Worm (Caenorhabditis elegans): ENCODE measurements around the gene M60.4.

DNA sequence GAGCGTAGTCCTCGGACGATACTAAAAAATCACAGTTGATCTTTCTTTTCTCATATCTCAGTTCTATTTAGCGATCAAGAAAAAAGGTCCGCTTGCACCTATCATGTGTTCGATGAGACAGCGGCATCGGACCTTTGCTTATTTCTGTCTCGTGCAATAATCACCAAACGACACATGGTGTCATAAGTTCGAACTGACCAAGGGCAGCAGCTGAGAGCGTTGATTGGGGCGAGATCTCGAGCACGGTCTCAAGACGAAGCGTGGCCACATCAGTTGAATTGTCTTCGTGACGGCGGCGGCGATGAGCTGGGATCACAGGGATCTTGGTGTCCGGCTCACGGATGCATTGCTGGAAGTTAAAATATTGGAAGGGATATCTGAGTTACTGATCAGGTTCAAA, 26.6 kb upstream of the M60.4 start:
- TF ChIP-seq ama-1 (optimal IDR thresholded peaks at IDR 0.05) (no peak), fkh-6 (tag; optimal IDR thresholded peaks at IDR 0.05) (no peak), zip-5 (tag; optimal IDR thresholded peaks at IDR 0.05) (no peak), C38D4.7 (GFP tag; optimal IDR thresholded peaks at IDR 0.05) (no peak), tbx-2 (tag; optimal IDR thresholded peaks at IDR 0.05) (no peak), unc-86 (tag; optimal IDR thresholded peaks at IDR 0.05) (no peak)
